Fruit fly (Drosophila melanogaster): Measurements from ENCODE around the gene Naa20A.

- TF ChIP-seq CG8478 (optimal IDR thresholded peaks at IDR 0.05) (no peak), CTCF (optimal IDR thresholded peaks at IDR 0.05) (no peak)
These were observed 6.7 kb downstream of the Naa20A start, which contains the start of gene CG14210 for dm6 chrX:19615990-19616663.
